Fruit fly (Drosophila melanogaster) whole organism, embryonic: ENCODE results near the gene Pde9.
A peak's percentile ranks its signal among the peaks of the same experiment; 100 is the strongest.

Experiments used
- CG10267 ChIP-seq: fragments of 200-800 bp; sonication (Bioruptor generic); optimal IDR thresholded peaks from 2 replicates; lab custom pipeline; 2018; ENCODE audit warnings: missing biosample characterization, mild to moderate bottlenecking, missing genetic modification characterization, moderate library complexity
- CG10565 ChIP-seq: fragments of 200-800 bp; sonication (Bioruptor generic); optimal IDR thresholded peaks from 3 replicates; lab custom pipeline; 2016; ENCODE audit warnings: missing biosample characterization, mild to moderate bottlenecking, missing genetic modification characterization
- CG10979 ChIP-seq: fragments of 200-800 bp; sonication (Bioruptor generic); optimal IDR thresholded peaks from 2 replicates; lab custom pipeline; 2018; ENCODE audit warnings: missing biosample characterization, mild to moderate bottlenecking, missing genetic modification characterization, moderate library complexity
- CG11247 ChIP-seq: fragments of 200-800 bp; sonication (Bioruptor generic); IDR thresholded peaks from 2 replicates; pipeline ENCODE4 v1.3.6; 2022; ENCODE audit warnings: missing biosample characterization, missing genetic modification characterization
- CG12219 ChIP-seq: fragments of 200-800 bp; sonication (Bioruptor generic); optimal IDR thresholded peaks from 3 replicates; lab custom pipeline; 2018; ENCODE audit warnings: missing biosample characterization, mild to moderate bottlenecking, missing genetic modification characterization
- CG12391 ChIP-seq: fragments of 200-800 bp; sonication (Bioruptor generic); optimal IDR thresholded peaks from 3 replicates; lab custom pipeline; 2018; ENCODE audit warnings: missing biosample characterization, mild to moderate bottlenecking, missing genetic modification characterization, moderate library complexity
- CG12659 ChIP-seq: fragments of 200-800 bp; sonication (Bioruptor generic); optimal IDR thresholded peaks from 3 replicates; lab custom pipeline; 2017; ENCODE audit warnings: mild to moderate bottlenecking, missing biosample characterization, missing genetic modification reagents, missing genetic modification characterization
- CG12769 ChIP-seq: fragments of 200-800 bp; sonication (Bioruptor generic); optimal IDR thresholded peaks from 2 replicates; lab custom pipeline; 2019; ENCODE audit warnings: missing biosample characterization, mild to moderate bottlenecking, missing genetic modification characterization, moderate library complexity
- CG15011 ChIP-seq: fragments of 200-800 bp; sonication (Bioruptor generic); optimal IDR thresholded peaks from 3 replicates; lab custom pipeline; 2018; ENCODE audit warnings: missing biosample characterization, mild to moderate bottlenecking, missing genetic modification characterization
- CG1603 ChIP-seq: fragments of 200-800 bp; sonication (Bioruptor generic); optimal IDR thresholded peaks from 2 replicates; lab custom pipeline; 2019; ENCODE audit warnings: missing biosample characterization, mild to moderate bottlenecking, missing genetic modification characterization, moderate library complexity
- CG17328 ChIP-seq: fragments of 200-800 bp; sonication (Bioruptor generic); IDR thresholded peaks from 2 replicates; pipeline ENCODE4 v1.3.6; 2022; ENCODE audit warnings: missing biosample characterization, missing genetic modification characterization
- CG17359 ChIP-seq: fragments of 200-800 bp; sonication (Bioruptor generic); optimal IDR thresholded peaks from 3 replicates; lab custom pipeline; 2018; ENCODE audit warnings: missing biosample characterization, mild to moderate bottlenecking, missing genetic modification characterization, moderate library complexity
- CG17568 ChIP-seq: fragments of 200-800 bp; sonication (Bioruptor generic); optimal IDR thresholded peaks from 2 replicates; lab custom pipeline; 2018; ENCODE audit warnings: missing biosample characterization, mild to moderate bottlenecking, missing genetic modification characterization, moderate library complexity
- CG18599 ChIP-seq: fragments of 200-800 bp; sonication (Bioruptor generic); optimal IDR thresholded peaks from 3 replicates; lab custom pipeline; 2017; ENCODE audit warnings: missing biosample characterization, missing genetic modification characterization, mild to moderate bottlenecking, moderate library complexity, missing genetic modification reagents
- CG2678 ChIP-seq: fragments of 200-800 bp; sonication (Bioruptor generic); optimal IDR thresholded peaks from 3 replicates; lab custom pipeline; 2019; ENCODE audit warnings: missing biosample characterization, mild to moderate bottlenecking, missing genetic modification characterization, moderate library complexity
- CG33557 ChIP-seq: fragments of 200-800 bp; sonication (Bioruptor generic); optimal IDR thresholded peaks from 2 replicates; lab custom pipeline; 2019; ENCODE audit warnings: missing biosample characterization, mild to moderate bottlenecking, missing genetic modification characterization, moderate library complexity
- CG4328 ChIP-seq: fragments of 200-800 bp; sonication (Bioruptor generic); optimal IDR thresholded peaks from 3 replicates; lab custom pipeline; 2017; ENCODE audit warnings: missing biosample characterization, missing genetic modification reagents, missing genetic modification characterization
- CG4854 ChIP-seq: fragments of 200-800 bp; sonication (Bioruptor generic); optimal IDR thresholded peaks from 2 replicates; lab custom pipeline; 2016; ENCODE audit warnings: missing biosample characterization, missing genetic modification characterization, inconsistent platforms
- CG6813 ChIP-seq: fragments of 200-800 bp; sonication (Bioruptor generic); optimal IDR thresholded peaks from 2 replicates; lab custom pipeline; 2017; ENCODE audit warnings: missing biosample characterization, missing genetic modification characterization, mild to moderate bottlenecking, moderate library complexity, missing genetic modification reagents
- CG7556 ChIP-seq: fragments of 200-800 bp; sonication (Bioruptor generic); optimal IDR thresholded peaks from 2 replicates; lab custom pipeline; 2017; ENCODE audit warnings: missing biosample characterization, mild to moderate bottlenecking, missing genetic modification characterization
- CG7745 ChIP-seq: fragments of 200-800 bp; sonication (Bioruptor generic); optimal IDR thresholded peaks from 2 replicates; lab custom pipeline; 2018; ENCODE audit warnings: missing biosample characterization, mild to moderate bottlenecking, missing genetic modification characterization, moderate library complexity
- CG7786 ChIP-seq: fragments of 200-800 bp; sonication (Bioruptor generic); optimal IDR thresholded peaks from 2 replicates; lab custom pipeline; 2016; ENCODE audit warnings: missing biosample characterization, missing genetic modification characterization
- CG8944 ChIP-seq: fragments of 200-800 bp; sonication (Bioruptor generic); optimal IDR thresholded peaks from 3 replicates; lab custom pipeline; 2016; ENCODE audit warnings: missing biosample characterization, missing genetic modification characterization
- CTCF ChIP-seq: fragments of 200-800 bp; sonication (Bioruptor generic); optimal IDR thresholded peaks from 2 replicates; lab custom pipeline; 2017; ENCODE audit warnings: missing biosample characterization, mild to moderate bottlenecking, missing genetic modification characterization, moderate library complexity
- Ets97D ChIP-seq: fragments of 200-800 bp; sonication (Bioruptor generic); optimal IDR thresholded peaks from 3 replicates; lab custom pipeline; 2016; ENCODE audit warnings: missing biosample characterization, missing genetic modification characterization
- Gsc ChIP-seq: fragments of 200-800 bp; sonication (Bioruptor generic); IDR thresholded peaks from 2 replicates; pipeline ENCODE4 v1.3.6; 2022; ENCODE audit warnings: missing biosample characterization, missing genetic modification characterization
- MTF-1 ChIP-seq: fragments of 200-800 bp; sonication (Bioruptor generic); optimal IDR thresholded peaks from 2 replicates; lab custom pipeline; 2018; ENCODE audit warnings: missing biosample characterization, mild to moderate bottlenecking, missing genetic modification characterization, borderline replicate concordance
- Med ChIP-seq: fragments of 200-800 bp; sonication (Bioruptor generic); peaks from one replicate; lab custom pipeline; 2016; ENCODE audit warnings: missing biosample characterization, missing genetic modification characterization, mild to moderate bottlenecking, inconsistent platforms, moderate library complexity
- Meics ChIP-seq: fragments of 200-800 bp; sonication (Bioruptor generic); optimal IDR thresholded peaks from 2 replicates; lab custom pipeline; 2017; ENCODE audit warnings: missing biosample characterization, mild to moderate bottlenecking, missing genetic modification characterization
- Opbp ChIP-seq: fragments of 200-800 bp; sonication (Bioruptor generic); IDR thresholded peaks from 3 replicates; pipeline ENCODE4 v1.3.6; 2022; ENCODE audit warnings: missing biosample characterization, missing genetic modification characterization; ENCODE audit not compliant: partially characterized antibody
- Optix ChIP-seq: fragments of 200-800 bp; sonication (Bioruptor generic); IDR thresholded peaks from 3 replicates; pipeline ENCODE4 v1.3.6; 2022; ENCODE audit warnings: missing biosample characterization, missing genetic modification characterization
- Ravus ChIP-seq: fragments of 200-800 bp; sonication (Bioruptor generic); IDR thresholded peaks from 2 replicates; pipeline ENCODE4 v1.3.6; 2022; ENCODE audit warnings: missing biosample characterization, missing genetic modification characterization
- Side ChIP-seq: fragments of 200-800 bp; sonication (Bioruptor generic); optimal IDR thresholded peaks from 2 replicates; lab custom pipeline; 2016; ENCODE audit warnings: missing biosample characterization, missing genetic modification characterization
- Sox100B ChIP-seq: fragments of 200-800 bp; sonication (Bioruptor generic); optimal IDR thresholded peaks from 3 replicates; lab custom pipeline; 2018; ENCODE audit warnings: missing biosample characterization, mild to moderate bottlenecking, missing genetic modification characterization
- Trl ChIP-seq, 3 experiments: fragments of >200 bp in 2 of 3; fragments of 200-800 bp in 1 of 3; sonication (Bioruptor generic) in 1 of 3; optimal IDR thresholded peaks; 2 replicates in 1 of 3; 3 replicates in 2 of 3; lab custom pipeline; 2016 to 2017; ENCODE audit warnings: missing biosample characterization in 1 of 3, missing genetic modification characterization in 1 of 3
- Xbp1 ChIP-seq: fragments of 200-800 bp; sonication (Bioruptor generic); optimal IDR thresholded peaks from 3 replicates; lab custom pipeline; 2016; ENCODE audit warnings: missing biosample characterization, mild to moderate bottlenecking, missing genetic modification characterization
- ase ChIP-seq: fragments of 200-800 bp; sonication (Bioruptor generic); IDR thresholded peaks from 3 replicates; pipeline ENCODE4 v1.3.6; 2022; ENCODE audit warnings: missing biosample characterization, missing genetic modification characterization
- bab2 ChIP-seq: fragments of 200-800 bp; sonication (Bioruptor generic); optimal IDR thresholded peaks from 2 replicates; lab custom pipeline; 2016; ENCODE audit warnings: missing biosample characterization, missing genetic modification characterization
- bsh ChIP-seq, 2 experiments: fragments of 200-800 bp; sonication (Bioruptor generic); optimal IDR thresholded peaks; 2 replicates each; lab custom pipeline; 2017 to 2018; ENCODE audit warnings: mild to moderate bottlenecking in 2 of 2, missing biosample characterization in 2 of 2, missing genetic modification characterization in 2 of 2, moderate library complexity in 1 of 2
- ci ChIP-seq: fragments of 200-800 bp; sonication (Bioruptor generic); IDR thresholded peaks from 3 replicates; pipeline ENCODE4 v1.3.6; 2022; ENCODE audit warnings: missing biosample characterization, missing genetic modification characterization
- dati ChIP-seq: fragments of 200-800 bp; sonication (Bioruptor generic); IDR thresholded peaks from 2 replicates; pipeline ENCODE4 v1.3.6; 2022; ENCODE audit warnings: missing biosample characterization, missing genetic modification characterization
- dmrt11E ChIP-seq: fragments of 200-800 bp; sonication (Bioruptor generic); optimal IDR thresholded peaks from 3 replicates; lab custom pipeline; 2018; ENCODE audit warnings: missing biosample characterization, mild to moderate bottlenecking, missing genetic modification characterization, moderate library complexity
- gcm ChIP-seq: fragments of 200-800 bp; sonication (Bioruptor generic); optimal IDR thresholded peaks from 2 replicates; lab custom pipeline; 2019; ENCODE audit warnings: missing biosample characterization, mild to moderate bottlenecking, missing genetic modification characterization, moderate library complexity
- jing ChIP-seq: fragments of 200-800 bp; sonication (Bioruptor generic); optimal IDR thresholded peaks from 2 replicates; lab custom pipeline; 2018; ENCODE audit warnings: missing biosample characterization, mild to moderate bottlenecking, missing genetic modification characterization
- mirr ChIP-seq: fragments of 200-800 bp; sonication (Bioruptor generic); optimal IDR thresholded peaks from 3 replicates; lab custom pipeline; 2018; ENCODE audit warnings: missing biosample characterization, mild to moderate bottlenecking, missing genetic modification characterization
- pfk ChIP-seq: fragments of 200-800 bp; sonication (Bioruptor generic); optimal IDR thresholded peaks from 2 replicates; lab custom pipeline; 2018; ENCODE audit warnings: missing biosample characterization, mild to moderate bottlenecking, missing genetic modification characterization, moderate library complexity
- scrt ChIP-seq: fragments of 200-800 bp; sonication (Bioruptor generic); optimal IDR thresholded peaks from 2 replicates; lab custom pipeline; 2018; ENCODE audit warnings: missing biosample characterization, mild to moderate bottlenecking, missing genetic modification characterization, moderate library complexity
- sens ChIP-seq: fragments of 200-800 bp; sonication (Bioruptor generic); peaks from one replicate; lab custom pipeline; 2016; ENCODE audit warnings: missing biosample characterization, missing genetic modification characterization
- sim ChIP-seq: fragments of 200-800 bp; sonication (Bioruptor generic); IDR thresholded peaks from 2 replicates; pipeline ENCODE4 v1.3.6; 2022; ENCODE audit warnings: missing biosample characterization, missing genetic modification characterization
- unc-4 ChIP-seq: fragments of 200-800 bp; sonication (Bioruptor generic); IDR thresholded peaks from 2 replicates; pipeline ENCODE4 v1.3.6; 2022; ENCODE audit warnings: missing biosample characterization, missing genetic modification characterization; ENCODE audit not compliant: partially characterized antibody

Gene Pde9

DNA sequence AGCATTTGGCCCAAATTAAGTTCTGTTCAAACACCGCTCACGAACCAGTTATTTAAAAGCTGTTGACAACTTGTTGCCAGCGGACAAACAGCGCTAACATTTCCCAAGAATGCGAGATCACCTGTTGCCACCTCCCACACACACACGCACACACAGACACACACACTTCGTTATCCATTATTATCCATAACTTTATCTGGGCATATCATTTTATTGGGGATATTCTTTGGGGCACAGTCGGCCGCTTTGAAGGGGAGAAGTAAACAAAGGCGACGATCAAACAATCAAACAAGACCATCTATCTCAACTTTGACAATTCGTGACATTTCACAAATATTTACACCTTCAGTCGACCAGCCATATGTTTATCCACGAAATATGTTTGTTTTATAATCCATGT is 8.1 kb downstream of the Pde9 start:
- no peak for TF ChIP-seq jing (GFP tag; lab: Kevin White, UChicago)
- TF ChIP-seq Opbp (GFP tag; lab: Robert Waterston, UW), result no peak
- TF ChIP-seq CG8944 (GFP tag; lab: Kevin White, UChicago), result no peak
- TF ChIP-seq Gsc (GFP tag; lab: Robert Waterston, UW), result no peak
- peak; percentile 28 for TF ChIP-seq CG17359 (tag; lab: Kevin White, UChicago)
- TF ChIP-seq Med, result peak; percentile 80
- TF ChIP-seq CG10565 (GFP tag; lab: Kevin White, UChicago), result no peak
- TF ChIP-seq CG15011 (GFP tag; lab: Kevin White, UChicago), result peak; percentile 28
- TF ChIP-seq ci (GFP tag; lab: Robert Waterston, UW), result peak; percentile 44; the same call in 1 of the 3 replicates
- peak; percentile 0 for TF ChIP-seq CG4328 (GFP tag; lab: Kevin White, UChicago)
- TF ChIP-seq CG7745 (tag; lab: Kevin White, UChicago), result no peak
- TF ChIP-seq CG7786 (GFP tag; lab: Kevin White, UChicago), result peak; percentile 13
- TF ChIP-seq ase (GFP tag; lab: Robert Waterston, UW), result no peak
- TF ChIP-seq Side (GFP tag; lab: Kevin White, UChicago), result peak; percentile 16
- TF ChIP-seq MTF-1, result peak; percentile 69
- TF ChIP-seq bsh (GFP tag; optimal IDR thresholded peaks at IDR 0.05; lab: Kevin White, UChicago), result peak in 1 of 2 experiments; percentile 50
- TF ChIP-seq CTCF (GFP tag; lab: Kevin White, UChicago), result peak; percentile 17
- TF ChIP-seq CG10979, result peak; percentile 27
- peak; percentile 49 for TF ChIP-seq CG18599
- TF ChIP-seq Optix, result no peak
- peak; percentile 22 for TF ChIP-seq scrt (GFP tag; lab: Kevin White, UChicago)
- TF ChIP-seq CG12219 (GFP tag; lab: Kevin White, UChicago), result peak; percentile 17
- TF ChIP-seq CG10267 (tag; lab: Kevin White, UChicago), result peak; percentile 26
- no peak for TF ChIP-seq unc-4
- no peak for TF ChIP-seq CG17328 (GFP tag; lab: Robert Waterston, UW)
- peak; percentile 16 for TF ChIP-seq Meics (GFP tag; lab: Kevin White, UChicago)
- peak; percentile 7 for TF ChIP-seq CG4854 (GFP tag; lab: Kevin White, UChicago)
- peak; percentile 69 for TF ChIP-seq CG12769
- TF ChIP-seq CG12659 (GFP tag; lab: Kevin White, UChicago), result no peak
- TF ChIP-seq CG33557 (GFP tag; lab: Kevin White, UChicago), result peak; percentile 32
- no peak for TF ChIP-seq Trl (optimal IDR thresholded peaks at IDR 0.05; lab: Kevin White, UChicago)
- peak; percentile 5 for TF ChIP-seq Trl (GFP tag; optimal IDR thresholded peaks at IDR 0.05; lab: Kevin White, UChicago)
- peak; percentile 51 for TF ChIP-seq CG2678 (tag; lab: Kevin White, UChicago)
- TF ChIP-seq CG6813, result peak; percentile 54
- TF ChIP-seq pfk (GFP tag; lab: Kevin White, UChicago), result no peak
- TF ChIP-seq CG1603 (tag; lab: Kevin White, UChicago), result peak; percentile 56
- peak; percentile 24 for TF ChIP-seq dmrt11E (tag; lab: Kevin White, UChicago)
- TF ChIP-seq sim (GFP tag; lab: Robert Waterston, UW), result no peak
- TF ChIP-seq dati (GFP tag; lab: Robert Waterston, UW), result no peak
- TF ChIP-seq Ravus (GFP tag; lab: Robert Waterston, UW), result no peak
- peak; percentile 88 for TF ChIP-seq sens (GFP tag; lab: Kevin White, UChicago)
- peak; percentile 16 for TF ChIP-seq CG17568
- TF ChIP-seq Xbp1 (GFP tag; lab: Kevin White, UChicago), result no peak
- TF ChIP-seq CG7556 (GFP tag; lab: Kevin White, UChicago), result no peak
- peak; percentile 33 for TF ChIP-seq mirr
- no peak for TF ChIP-seq CG12391
- no peak for TF ChIP-seq Ets97D
- TF ChIP-seq CG11247 (GFP tag; lab: Robert Waterston, UW), result no peak
- TF ChIP-seq gcm (GFP tag; lab: Kevin White, UChicago), result no peak
- TF ChIP-seq bab2 (GFP tag; lab: Kevin White, UChicago), result peak; percentile 9
- TF ChIP-seq Sox100B (GFP tag; lab: Kevin White, UChicago), result peak; percentile 31
